Fruit fly (Drosophila melanogaster): Measurements from ENCODE around the gene Exo84.
A peak's percentile ranks its signal among the peaks of the same experiment; 100 is the strongest.

The Exo84 gene

dm6 chr3R:26008892-26009539, 43.0 kb downstream of the Exo84 start (continued):
- peak; percentile 90 to 91 for TF ChIP-seq dpn (GFP tag; optimal IDR thresholded peaks at IDR 0.05)
- TF ChIP-seq CG2199 (GFP tag; IDR thresholded peaks at IDR 0.05): 0 out of 3 replicates have a peak, but pooled peaks have one; percentile 47
- TF ChIP-seq sens (GFP tag): peak; percentile 98
- no peak for TF ChIP-seq da (GFP tag; optimal IDR thresholded peaks at IDR 0.05)
- peak; percentile 60 for TF ChIP-seq CG4328 (GFP tag; optimal IDR thresholded peaks at IDR 0.05)
- peak; percentile 87 for TF ChIP-seq CG12659 (GFP tag; optimal IDR thresholded peaks at IDR 0.05)
- TF ChIP-seq pum (GFP tag; optimal IDR thresholded peaks at IDR 0.05): peak; percentile 84
- TF ChIP-seq CkIIα-i1 (GFP tag; IDR thresholded peaks at IDR 0.05): no peak
- TF ChIP-seq CG15073 (GFP tag; optimal IDR thresholded peaks at IDR 0.05): peak; percentile 63
- peak; percentile 80; the same call in 2 of the 3 replicates for TF ChIP-seq Dbx (GFP tag; IDR thresholded peaks at IDR 0.05)
- TF ChIP-seq Atf-2 (GFP tag; optimal IDR thresholded peaks at IDR 0.05): peak; percentile 81
- peak; percentile 83 for TF ChIP-seq CrebB (tag; optimal IDR thresholded peaks at IDR 0.05)
- TF ChIP-seq CG4404 (GFP tag; IDR thresholded peaks at IDR 0.05): peak; percentile 72; the same call in 1 of the 2 replicates
- TF ChIP-seq az2 (GFP tag; optimal IDR thresholded peaks at IDR 0.05): peak; percentile 93
- TF ChIP-seq fd102C (GFP tag; optimal IDR thresholded peaks at IDR 0.05): no peak
- TF ChIP-seq CG8924 (tag; optimal IDR thresholded peaks at IDR 0.05): peak; percentile 93
- peak; percentile 76 for TF ChIP-seq fd3F (GFP tag; optimal IDR thresholded peaks at IDR 0.05)
- no peak for TF ChIP-seq Bgb (GFP tag; IDR thresholded peaks at IDR 0.05; ENCODE audit: partially characterized antibody)
- peak; percentile 93 for TF ChIP-seq dmrt99B (tag; optimal IDR thresholded peaks at IDR 0.05)
- peak; percentile 91 for TF ChIP-seq unpg (GFP tag; optimal IDR thresholded peaks at IDR 0.05)
- no peak for TF ChIP-seq Scr (GFP tag; IDR thresholded peaks at IDR 0.05; ENCODE audit: partially characterized antibody)
- no peak for TF ChIP-seq br (optimal IDR thresholded peaks at IDR 0.05)
- TF ChIP-seq lab (GFP tag; optimal IDR thresholded peaks at IDR 0.05): peak; percentile 88
- peak; percentile 85 for TF ChIP-seq ranshi (GFP tag; IDR thresholded peaks at IDR 0.05)
- TF ChIP-seq CG18599 (GFP tag; optimal IDR thresholded peaks at IDR 0.05): peak; percentile 89
- TF ChIP-seq mirr (GFP tag; optimal IDR thresholded peaks at IDR 0.05): no peak
- TF ChIP-seq aop (GFP tag; IDR thresholded peaks at IDR 0.05): peak; percentile 40; the same call in 1 of the 2 replicates
- no peak for TF ChIP-seq CG6791 (GFP tag; IDR thresholded peaks at IDR 0.05; ENCODE audit: partially characterized antibody)
- TF ChIP-seq ATbp (GFP tag; optimal IDR thresholded peaks at IDR 0.05): peak; percentile 86
- peak; percentile 88 for TF ChIP-seq CG2202 (tag; optimal IDR thresholded peaks at IDR 0.05)
- peak; percentile 78 for TF ChIP-seq slbo (GFP tag; IDR thresholded peaks at IDR 0.05)
- peak; percentile 75 for TF ChIP-seq Usf (GFP tag; optimal IDR thresholded peaks at IDR 0.05)
- peak; percentile 76 for TF ChIP-seq CG18476 (GFP tag; optimal IDR thresholded peaks at IDR 0.05)
- peak; percentile 17 for TF ChIP-seq exex (tag; optimal IDR thresholded peaks at IDR 0.05)
- TF ChIP-seq otp (GFP tag; IDR thresholded peaks at IDR 0.05): peak; percentile 48; the same call in 1 of the 3 replicates
- peak; percentile 65 for TF ChIP-seq CG11696 (GFP tag; IDR thresholded peaks at IDR 0.05)
- TF ChIP-seq Poxn (GFP tag; IDR thresholded peaks at IDR 0.05): peak; percentile 63
- TF ChIP-seq CG2889 (GFP tag; IDR thresholded peaks at IDR 0.05): peak; percentile 44; the same call in 1 of the 3 replicates
- TF ChIP-seq tio (GFP tag; optimal IDR thresholded peaks at IDR 0.05): peak; percentile 77
- peak; percentile 83 for TF ChIP-seq gcm (GFP tag; optimal IDR thresholded peaks at IDR 0.05)
- TF ChIP-seq CG8281 (tag; optimal IDR thresholded peaks at IDR 0.05): peak; percentile 62
- TF ChIP-seq Oli (tag; optimal IDR thresholded peaks at IDR 0.05): peak; percentile 93
- peak; percentile 80 for TF ChIP-seq CG9932 (GFP tag; IDR thresholded peaks at IDR 0.05)
- peak; percentile 58 for TF ChIP-seq wek (GFP tag; optimal IDR thresholded peaks at IDR 0.05)
- peak; percentile 62 for TF ChIP-seq kni (GFP tag; optimal IDR thresholded peaks at IDR 0.05)
- TF ChIP-seq CG11247 (GFP tag; IDR thresholded peaks at IDR 0.05): peak; percentile 80
- peak; percentile 38; the same call in 1 of the 2 replicates for TF ChIP-seq cas (GFP tag; IDR thresholded peaks at IDR 0.05)

Data from whole organism, embryonic.